Fruit fly (Drosophila melanogaster) whole organism, prepupa: ENCODE results near the gene colt.
A peak's percentile ranks its signal among the peaks of the same experiment; 100 is the strongest.

Source experiments
- CG4318 ChIP-seq: fragments of 200-800 bp; sonication (Bioruptor generic); optimal IDR thresholded peaks from 3 replicates; lab custom pipeline; 2017; ENCODE audit warnings: missing biosample characterization, mild to moderate bottlenecking, missing genetic modification characterization
- CG6792 ChIP-seq: fragments of 200-800 bp; sonication (Bioruptor generic); optimal IDR thresholded peaks from 3 replicates; lab custom pipeline; 2016; ENCODE audit warnings: missing biosample characterization, missing genetic modification characterization
- Gug ChIP-seq: fragments of 200-800 bp; sonication (Bioruptor generic); IDR thresholded peaks from 2 replicates; pipeline ENCODE4 v1.3.6; 2022; ENCODE audit warnings: missing biosample characterization, missing genetic modification characterization
- acj6 ChIP-seq: fragments of 200-800 bp; sonication (Bioruptor generic); optimal IDR thresholded peaks from 3 replicates; lab custom pipeline; 2016; ENCODE audit warnings: missing biosample characterization, missing genetic modification characterization
- fd59A ChIP-seq: fragments of 200-800 bp; sonication (Bioruptor generic); optimal IDR thresholded peaks from 2 replicates; lab custom pipeline; 2017; ENCODE audit warnings: missing biosample characterization, mild to moderate bottlenecking, missing genetic modification characterization, missing genetic modification reagents
- svp ChIP-seq: fragments of 200-800 bp; sonication (Bioruptor generic); peaks from one replicate; lab custom pipeline; 2016; ENCODE audit warnings: missing biosample characterization, missing genetic modification characterization

dm6 chr2L:2807597-2807996 lies 37.7 kb upstream of the colt start:
- TF ChIP-seq CG6792 (GFP tag; lab: Kevin White, UChicago) = no peak
- TF ChIP-seq CG4318 = no peak
- no peak for TF ChIP-seq Gug (GFP tag; lab: Robert Waterston, UW)
- no peak for TF ChIP-seq fd59A
- peak; percentile 87 for TF ChIP-seq svp
- TF ChIP-seq acj6 (GFP tag; lab: Kevin White, UChicago) = no peak
